Fruit fly (Drosophila melanogaster) whole organism, pupa: ENCODE data around the gene lmgA.

Experiments used
- CG8159 ChIP-seq: fragments of 200-800 bp; sonication (Bioruptor generic); optimal IDR thresholded peaks from 3 replicates; lab custom pipeline; 2018; ENCODE audit warnings: missing biosample characterization, mild to moderate bottlenecking, missing genetic modification characterization, moderate library complexity
- D1 ChIP-seq: fragments of 200-800 bp; sonication (Bioruptor generic); optimal IDR thresholded peaks from 2 replicates; lab custom pipeline; 2018; ENCODE audit warnings: missing biosample characterization, mild to moderate bottlenecking, missing genetic modification characterization, moderate library complexity
- Ets98B ChIP-seq: fragments of 200-800 bp; sonication (Bioruptor generic); IDR thresholded peaks from 2 replicates; pipeline ENCODE4 v1.3.6; 2022; ENCODE audit warnings: missing biosample characterization, missing genetic modification characterization
- Pif1B ChIP-seq: fragments of 200-800 bp; sonication (Bioruptor generic); optimal IDR thresholded peaks from 3 replicates; lab custom pipeline; 2016; ENCODE audit warnings: missing biosample characterization, missing genetic modification characterization

DNA sequence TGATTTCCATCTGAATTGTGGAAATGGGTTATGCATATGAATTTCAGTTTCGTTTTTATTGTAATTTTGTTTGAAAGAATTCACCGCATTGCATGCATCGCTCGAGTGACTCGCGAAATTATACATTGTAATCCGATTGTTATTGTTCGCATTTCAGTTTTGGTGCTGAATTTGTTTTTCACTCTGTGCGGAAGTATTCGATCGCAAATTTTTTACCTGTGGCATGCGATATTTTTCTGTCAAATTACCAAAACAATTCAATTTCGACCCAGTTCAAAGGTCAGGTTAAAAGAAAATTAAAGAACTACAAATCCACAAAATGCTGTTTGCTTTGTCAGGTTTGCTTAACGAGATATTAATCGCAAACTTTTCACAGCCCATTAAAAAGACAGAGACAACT is 4.4 kb upstream of the lmgA start:
- TF ChIP-seq CG8159 (tag; lab: Kevin White, UChicago) (no peak), Pif1B (no peak), Ets98B (GFP tag; lab: Robert Waterston, UW) (no peak), D1 (tag; lab: Kevin White, UChicago) (no peak)
